Worm (Caenorhabditis elegans): ENCODE data around the gene srw-42.
A peak's percentile ranks its signal among the peaks of the same experiment; 100 is the strongest.

srw-42 gene

ce11 chrV:16728431-16728830, 34.8 kb upstream of the srw-42 start, which contains the start of gene fbxa-127:
fbxa-127 (plus strand) TSS chrV:16728731.
- TF ChIP-seq egrh-3 (GFP tag; IDR thresholded peaks at IDR 0.05) (no peak), lin-40 (tag; optimal IDR thresholded peaks at IDR 0.05) (no peak), lir-1 (GFP tag; conservative IDR thresholded peaks at IDR 0.05) (no peak), ztf-26 (tag; optimal IDR thresholded peaks at IDR 0.05) (no peak), ztf-3 (GFP tag; optimal IDR thresholded peaks at IDR 0.05) (no peak), B0035.1 (tag; optimal IDR thresholded peaks at IDR 0.05) (no peak), ets-4 (GFP tag; optimal IDR thresholded peaks at IDR 0.05) (no peak), efl-1 (GFP tag; optimal IDR thresholded peaks at IDR 0.05) (no peak), unc-62 (GFP tag; optimal IDR thresholded peaks at IDR 0.05) (no peak), nfya-2 (GFP tag; IDR thresholded peaks at IDR 0.05) (no peak), mel-28 (tag; optimal IDR thresholded peaks at IDR 0.05; ENCODE audit: borderline replicate concordance) (no peak), aptf-3 (GFP tag; IDR thresholded peaks at IDR 0.05) (no peak), sdz-38 (tag; optimal IDR thresholded peaks at IDR 0.05) (no peak), F55B11.4 (tag; optimal IDR thresholded peaks at IDR 0.05; ENCODE audit: borderline replicate concordance, insufficient read depth) (no peak), madf-3 (GFP tag; IDR thresholded peaks at IDR 0.05) (no peak), F22D6.2 (tag; optimal IDR thresholded peaks at IDR 0.05) (no peak), C17E4.6 (GFP tag; IDR thresholded peaks at IDR 0.05) (no peak)

- no peak for TF ChIP-seq hlh-12 (tag; optimal IDR thresholded peaks at IDR 0.05)
- no peak for TF ChIP-seq lin-40 (tag; optimal IDR thresholded peaks at IDR 0.05)
- TF ChIP-seq F57A8.1 (GFP tag; optimal IDR thresholded peaks at IDR 0.05): no peak
- TF ChIP-seq ztf-26 (tag; optimal IDR thresholded peaks at IDR 0.05): no peak
These were observed 33.3 kb upstream of the srw-42 start, which contains the start of gene T25E12.14 for ce11 chrV:16726915-16727314. T25E12.14 (plus strand) TSS chrV:16727215.

ce11 chrV:16725955-16726354, 32.3 kb upstream of the srw-42 start:
- TF ChIP-seq let-607 (tag; optimal IDR thresholded peaks at IDR 0.05) (peak in 1 of 2 experiments; percentile 10), nhr-80 (tag; optimal IDR thresholded peaks at IDR 0.05) (peak; percentile 88), attf-5 (GFP tag; optimal IDR thresholded peaks at IDR 0.05) (peak; percentile 35), egl-18 (GFP tag; IDR thresholded peaks at IDR 0.05) (no peak), snpc-4 (GFP tag; optimal IDR thresholded peaks at IDR 0.05) (no peak), snpc-4 (tag; optimal IDR thresholded peaks at IDR 0.05) (peak in 2 of 4 experiments; percentile 38 to 46), atf-7 (tag; optimal IDR thresholded peaks at IDR 0.05) (peak; percentile 14), F33H1.4 (GFP tag; IDR thresholded peaks at IDR 0.05) (no peak)

- TF ChIP-seq mxl-1 (tag; optimal IDR thresholded peaks at IDR 0.05) (no peak), cebp-1 (GFP tag; IDR thresholded peaks at IDR 0.05) (peak; percentile 35; the same call in 1 of the 2 replicates), cebp-1 (tag; optimal IDR thresholded peaks at IDR 0.05) (no peak), lin-54 (GFP tag; optimal IDR thresholded peaks at IDR 0.05) (no peak), dpl-1 (GFP tag; optimal IDR thresholded peaks at IDR 0.05) (no peak)
These were observed 30.9 kb upstream of the srw-42 start for ce11 chrV:16724574-16724973.

ce11 chrV:16723744-16724143, 30.1 kb upstream of the srw-42 start, which contains the start of gene nhr-112:
nhr-112 (minus strand) TSS chrV:16723844.
- TF ChIP-seq ccch-3 (GFP tag; optimal IDR thresholded peaks at IDR 0.05) (no peak), ztf-25 (GFP tag; IDR thresholded peaks at IDR 0.05) (no peak), Y53G8AR.9 (GFP tag; conservative IDR thresholded peaks at IDR 0.05) (no peak), nhr-27 (tag; optimal IDR thresholded peaks at IDR 0.05) (no peak), snpc-1.3 (tag; optimal IDR thresholded peaks at IDR 0.05; ENCODE audit: insufficient read depth) (no peak), egl-44 (GFP tag; IDR thresholded peaks at IDR 0.05) (no peak), fkh-3 (tag; optimal IDR thresholded peaks at IDR 0.05) (no peak), athp-1 (tag; optimal IDR thresholded peaks at IDR 0.05) (no peak), unc-62 (GFP tag; optimal IDR thresholded peaks at IDR 0.05) (no peak), F57A8.1 (GFP tag; optimal IDR thresholded peaks at IDR 0.05) (no peak), lin-26 (GFP tag; IDR thresholded peaks at IDR 0.05) (no peak), ztf-6 (GFP tag; IDR thresholded peaks at IDR 0.05) (no peak), hrde-1 (tag; optimal IDR thresholded peaks at IDR 0.05; ENCODE audit: borderline replicate concordance) (no peak), xnd-1 (tag; optimal IDR thresholded peaks at IDR 0.05) (no peak), let-607 (tag; optimal IDR thresholded peaks at IDR 0.05) (no peak)

Measured in whole organism, young adult.